Fruit fly (Drosophila melanogaster) whole organism, embryonic: ENCODE measurements around the gene CG32708.

Experiments
- Antp ChIP-seq: fragments of 200-800 bp; sonication (Bioruptor generic); optimal IDR thresholded peaks from 3 replicates; lab custom pipeline; 2016; ENCODE audit warnings: missing biosample characterization, missing genetic modification characterization
- CG10959 ChIP-seq: fragments of 200-800 bp; sonication (Bioruptor generic); IDR thresholded peaks from 2 replicates; pipeline ENCODE4 v1.3.6; 2022; ENCODE audit warnings: missing biosample characterization, missing genetic modification characterization
- CG11247 ChIP-seq: fragments of 200-800 bp; sonication (Bioruptor generic); IDR thresholded peaks from 2 replicates; pipeline ENCODE4 v1.3.6; 2022; ENCODE audit warnings: missing biosample characterization, missing genetic modification characterization
- CG11695 ChIP-seq: fragments of 200-800 bp; sonication (Bioruptor generic); IDR thresholded peaks from 3 replicates; pipeline ENCODE4 v1.3.6; 2022; ENCODE audit warnings: missing biosample characterization, missing genetic modification characterization
- CG12769 ChIP-seq: fragments of 200-800 bp; sonication (Bioruptor generic); optimal IDR thresholded peaks from 2 replicates; lab custom pipeline; 2019; ENCODE audit warnings: missing biosample characterization, mild to moderate bottlenecking, missing genetic modification characterization, moderate library complexity
- CG15011 ChIP-seq: fragments of 200-800 bp; sonication (Bioruptor generic); optimal IDR thresholded peaks from 3 replicates; lab custom pipeline; 2018; ENCODE audit warnings: missing biosample characterization, mild to moderate bottlenecking, missing genetic modification characterization
- CG1603 ChIP-seq: fragments of 200-800 bp; sonication (Bioruptor generic); optimal IDR thresholded peaks from 2 replicates; lab custom pipeline; 2019; ENCODE audit warnings: missing biosample characterization, mild to moderate bottlenecking, missing genetic modification characterization, moderate library complexity
- CG16813 ChIP-seq: fragments of 200-800 bp; sonication (Bioruptor generic); IDR thresholded peaks from 3 replicates; pipeline ENCODE4 v1.3.6; 2022; ENCODE audit warnings: missing biosample characterization, missing genetic modification characterization; ENCODE audit not compliant: partially characterized antibody
- CG2678 ChIP-seq: fragments of 200-800 bp; sonication (Bioruptor generic); optimal IDR thresholded peaks from 3 replicates; lab custom pipeline; 2019; ENCODE audit warnings: missing biosample characterization, mild to moderate bottlenecking, missing genetic modification characterization, moderate library complexity
- CG30020 ChIP-seq: fragments of 200-800 bp; optimal IDR thresholded peaks from 2 replicates; lab custom pipeline; 2019; ENCODE audit warnings: missing biosample characterization, mild to moderate bottlenecking, missing genetic modification characterization, moderate library complexity
- CG3065 ChIP-seq: fragments of 200-800 bp; sonication (Bioruptor generic); optimal IDR thresholded peaks from 2 replicates; lab custom pipeline; 2016; ENCODE audit warnings: missing biosample characterization, missing genetic modification characterization
- CG33213 ChIP-seq: fragments of 200-800 bp; sonication (Bioruptor generic); optimal IDR thresholded peaks from 3 replicates; lab custom pipeline; 2016; ENCODE audit warnings: missing biosample characterization, missing genetic modification characterization
- CG4360 ChIP-seq: fragments of 200-800 bp; sonication (Bioruptor generic); IDR thresholded peaks from 2 replicates; pipeline ENCODE4 v1.3.6; 2022; ENCODE audit warnings: missing biosample characterization, missing genetic modification characterization
- CG43689 ChIP-seq: fragments of 200-800 bp; sonication (Bioruptor generic); IDR thresholded peaks from 2 replicates; pipeline ENCODE4 v1.3.6; 2022; ENCODE audit warnings: missing biosample characterization, missing genetic modification characterization
- CG4730 ChIP-seq: fragments of 200-800 bp; sonication (Bioruptor generic); IDR thresholded peaks from 2 replicates; pipeline ENCODE4 v1.3.6; 2022; ENCODE audit warnings: missing biosample characterization, missing genetic modification characterization
- CG4820 ChIP-seq: fragments of 200-800 bp; sonication (Bioruptor generic); optimal IDR thresholded peaks from 3 replicates; lab custom pipeline; 2016; ENCODE audit warnings: missing biosample characterization, missing genetic modification characterization
- CG7745 ChIP-seq: fragments of 200-800 bp; sonication (Bioruptor generic); optimal IDR thresholded peaks from 2 replicates; lab custom pipeline; 2018; ENCODE audit warnings: missing biosample characterization, mild to moderate bottlenecking, missing genetic modification characterization, moderate library complexity
- CG7786 ChIP-seq: fragments of 200-800 bp; sonication (Bioruptor generic); optimal IDR thresholded peaks from 2 replicates; lab custom pipeline; 2016; ENCODE audit warnings: missing biosample characterization, missing genetic modification characterization
- CG8290 ChIP-seq, 3 experiments: fragments of 200-800 bp; sonication (Bioruptor generic); optimal IDR thresholded peaks; 2 replicates each; lab custom pipeline; 2016 to 2019; ENCODE audit warnings: missing biosample characterization in 3 of 3, missing genetic modification characterization in 3 of 3, mild to moderate bottlenecking in 2 of 3, moderate library complexity in 1 of 3
- CG8765 ChIP-seq: fragments of 200-800 bp; sonication (Bioruptor generic); IDR thresholded peaks from 2 replicates; pipeline ENCODE4 v1.3.6; 2022; ENCODE audit warnings: missing biosample characterization, missing genetic modification characterization
- CG9437 ChIP-seq: fragments of 200-800 bp; sonication (Bioruptor generic); optimal IDR thresholded peaks from 2 replicates; lab custom pipeline; 2018; ENCODE audit warnings: missing biosample characterization, mild to moderate bottlenecking, missing genetic modification characterization
- CG9876 ChIP-seq: fragments of 200-800 bp; sonication (Bioruptor generic); optimal IDR thresholded peaks from 2 replicates; lab custom pipeline; 2016; ENCODE audit warnings: missing biosample characterization, missing genetic modification characterization
- Deaf1 ChIP-seq: fragments of 200-800 bp; optimal IDR thresholded peaks from 3 replicates; lab custom pipeline; 2019; ENCODE audit warnings: missing biosample characterization, mild to moderate bottlenecking, missing genetic modification characterization, moderate library complexity
- Dip3 ChIP-seq: fragments of 200-800 bp; sonication (Bioruptor generic); optimal IDR thresholded peaks from 3 replicates; lab custom pipeline; 2016; ENCODE audit warnings: missing biosample characterization, missing genetic modification characterization
- Gsc ChIP-seq: fragments of 200-800 bp; sonication (Bioruptor generic); IDR thresholded peaks from 2 replicates; pipeline ENCODE4 v1.3.6; 2022; ENCODE audit warnings: missing biosample characterization, missing genetic modification characterization
- HLH3B ChIP-seq: fragments of 200-800 bp; sonication (Bioruptor generic); IDR thresholded peaks from 2 replicates; pipeline ENCODE4 v1.3.6; 2022; ENCODE audit warnings: missing biosample characterization, missing genetic modification characterization
- HLH54F ChIP-seq: fragments of 200-800 bp; sonication (Bioruptor generic); optimal IDR thresholded peaks from 3 replicates; lab custom pipeline; 2016; ENCODE audit warnings: missing biosample characterization, missing genetic modification characterization
- Hmx ChIP-seq: fragments of 200-800 bp; sonication (Bioruptor generic); optimal IDR thresholded peaks from 2 replicates; lab custom pipeline; 2016; ENCODE audit warnings: missing biosample characterization, missing genetic modification characterization
- Meics ChIP-seq: fragments of 200-800 bp; sonication (Bioruptor generic); optimal IDR thresholded peaks from 2 replicates; lab custom pipeline; 2017; ENCODE audit warnings: missing biosample characterization, mild to moderate bottlenecking, missing genetic modification characterization
- Neu2 ChIP-seq: fragments of 200-800 bp; sonication (Bioruptor generic); optimal IDR thresholded peaks from 3 replicates; lab custom pipeline; 2016; ENCODE audit warnings: missing biosample characterization, missing genetic modification characterization, borderline replicate concordance
- cad ChIP-seq: fragments of >200 bp; optimal IDR thresholded peaks from 2 replicates; lab custom pipeline; 2017; ENCODE audit warnings: missing biosample characterization, missing genetic modification characterization
- dati ChIP-seq: fragments of 200-800 bp; sonication (Bioruptor generic); IDR thresholded peaks from 2 replicates; pipeline ENCODE4 v1.3.6; 2022; ENCODE audit warnings: missing biosample characterization, missing genetic modification characterization
- fu2 ChIP-seq: fragments of 200-800 bp; sonication (Bioruptor generic); optimal IDR thresholded peaks from 2 replicates; lab custom pipeline; 2016; ENCODE audit warnings: missing biosample characterization, missing genetic modification characterization
- gfzf ChIP-seq: fragments of 200-800 bp; sonication (Bioruptor generic); optimal IDR thresholded peaks from 2 replicates; lab custom pipeline; 2016; ENCODE audit warnings: missing biosample characterization, mild to moderate bottlenecking, missing genetic modification characterization, moderate library complexity
- hb ChIP-seq: fragments of 200-800 bp; sonication (Bioruptor generic); IDR thresholded peaks from 3 replicates; pipeline ENCODE4 v1.3.6; 2022; ENCODE audit warnings: missing biosample characterization, missing genetic modification characterization; ENCODE audit not compliant: partially characterized antibody
- jing ChIP-seq: fragments of 200-800 bp; sonication (Bioruptor generic); optimal IDR thresholded peaks from 2 replicates; lab custom pipeline; 2018; ENCODE audit warnings: missing biosample characterization, mild to moderate bottlenecking, missing genetic modification characterization
- kni ChIP-seq: fragments of 200-800 bp; sonication (Bioruptor generic); optimal IDR thresholded peaks from 3 replicates; lab custom pipeline; 2017; ENCODE audit warnings: mild to moderate bottlenecking, missing biosample characterization, missing genetic modification reagents, missing genetic modification characterization
- lbe ChIP-seq: fragments of 200-800 bp; sonication (Bioruptor generic); optimal IDR thresholded peaks from 2 replicates; lab custom pipeline; 2016; ENCODE audit warnings: missing biosample characterization, mild to moderate bottlenecking, missing genetic modification characterization
- mam ChIP-seq: fragments of 200-800 bp; sonication (Bioruptor generic); optimal IDR thresholded peaks from 3 replicates; lab custom pipeline; 2016; ENCODE audit warnings: missing biosample characterization, missing genetic modification characterization
- nom ChIP-seq: fragments of 200-800 bp; sonication (Bioruptor generic); optimal IDR thresholded peaks from 2 replicates; lab custom pipeline; 2017; ENCODE audit warnings: missing biosample characterization, missing genetic modification characterization, mild to moderate bottlenecking, moderate library complexity, missing genetic modification reagents
- pb ChIP-seq: fragments of 200-800 bp; sonication (Bioruptor generic); optimal IDR thresholded peaks from 3 replicates; lab custom pipeline; 2016; ENCODE audit warnings: missing biosample characterization, missing genetic modification characterization
- peb ChIP-seq: fragments of 200-800 bp; sonication (Bioruptor generic); IDR thresholded peaks from 2 replicates; pipeline ENCODE4 v1.3.6; 2022; ENCODE audit warnings: missing biosample characterization, missing genetic modification characterization
- ro ChIP-seq: fragments of 200-800 bp; sonication (Bioruptor generic); IDR thresholded peaks from 2 replicates; pipeline ENCODE4 v1.3.6; 2022; ENCODE audit warnings: missing biosample characterization, missing genetic modification characterization
- sens-2 ChIP-seq: fragments of 200-800 bp; sonication (Bioruptor generic); IDR thresholded peaks from 2 replicates; pipeline ENCODE4 v1.3.6; 2022; ENCODE audit warnings: missing biosample characterization, missing genetic modification characterization
- seq ChIP-seq: fragments of 200-800 bp; sonication (Bioruptor generic); IDR thresholded peaks from 2 replicates; pipeline ENCODE4 v1.3.6; 2022; ENCODE audit warnings: missing biosample characterization, missing genetic modification characterization
- sim ChIP-seq: fragments of 200-800 bp; sonication (Bioruptor generic); IDR thresholded peaks from 2 replicates; pipeline ENCODE4 v1.3.6; 2022; ENCODE audit warnings: missing biosample characterization, missing genetic modification characterization
- so ChIP-seq: fragments of 200-800 bp; sonication (Bioruptor generic); IDR thresholded peaks from 3 replicates; pipeline ENCODE4 v1.3.6; 2022; ENCODE audit warnings: missing biosample characterization, missing genetic modification characterization
- sr ChIP-seq: fragments of 200-800 bp; sonication (Bioruptor generic); IDR thresholded peaks from 3 replicates; pipeline ENCODE4 v1.3.6; 2022; ENCODE audit warnings: missing biosample characterization, missing genetic modification characterization
- tgo ChIP-seq: fragments of 200-800 bp; sonication (Bioruptor generic); IDR thresholded peaks from 3 replicates; pipeline ENCODE4 v1.3.6; 2022; ENCODE audit warnings: missing biosample characterization, missing genetic modification characterization
- wek ChIP-seq: fragments of 200-800 bp; sonication (Bioruptor generic); optimal IDR thresholded peaks from 3 replicates; lab custom pipeline; 2018; ENCODE audit warnings: missing biosample characterization, mild to moderate bottlenecking, missing genetic modification characterization, moderate library complexity
- zfh2 ChIP-seq: fragments of 200-800 bp; sonication (Bioruptor generic); optimal IDR thresholded peaks from 2 replicates; lab custom pipeline; 2016; ENCODE audit warnings: missing biosample characterization, missing genetic modification characterization

CG32708 gene

DNA sequence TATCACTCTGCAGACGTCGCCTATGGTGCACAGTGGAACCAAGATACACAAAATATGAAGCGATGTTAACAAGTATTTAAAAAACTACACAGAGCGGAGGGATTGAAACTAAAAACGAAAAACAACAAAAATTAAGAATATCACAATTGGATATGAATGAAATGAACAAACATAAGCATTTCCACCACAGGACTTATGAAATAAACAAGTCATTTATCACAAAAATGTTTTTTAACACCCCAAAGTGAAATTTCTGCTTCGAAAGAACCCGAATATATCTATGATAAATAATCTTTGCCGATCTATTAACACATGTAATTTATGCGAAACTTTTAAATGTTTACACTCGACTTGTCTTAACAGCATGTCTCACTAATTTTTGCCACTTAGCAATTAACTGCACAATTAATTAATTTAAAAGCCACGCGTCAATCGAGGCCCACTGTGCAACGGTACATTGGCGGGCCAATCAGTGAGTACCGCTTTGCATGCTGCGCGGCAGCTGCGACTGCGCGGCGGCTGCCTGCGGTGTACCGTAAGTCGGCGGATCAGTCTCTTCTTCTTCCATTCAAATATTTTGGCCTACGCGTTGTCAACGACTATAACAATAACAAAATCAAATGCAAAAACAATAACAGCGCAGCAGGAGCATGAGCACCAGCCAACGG lies 43.8 kb upstream of the CG32708 start (continued):
- TF ChIP-seq CG16813 (GFP tag; lab: Robert Waterston, UW) (no peak), CG15011 (no peak), hb (GFP tag; lab: Robert Waterston, UW) (no peak), cad (GFP tag; lab: Kevin White, UChicago) (no peak), CG30020 (no peak), sens-2 (no peak), gfzf (GFP tag; lab: Kevin White, UChicago) (no peak), Dip3 (no peak), nom (GFP tag; lab: Kevin White, UChicago) (no peak), dati (GFP tag; lab: Robert Waterston, UW) (no peak), CG10959 (GFP tag; lab: Robert Waterston, UW) (no peak), ro (GFP tag; lab: Robert Waterston, UW) (no peak), CG9876 (GFP tag; lab: Kevin White, UChicago) (no peak), Hmx (GFP tag; lab: Kevin White, UChicago) (no peak), CG8765 (GFP tag; lab: Robert Waterston, UW) (no peak), HLH3B (GFP tag; lab: Robert Waterston, UW) (0 out of 2 replicates have a peak, but pooled peaks have one; percentile 44), lbe (GFP tag; lab: Kevin White, UChicago) (no peak), CG7745 (tag; lab: Kevin White, UChicago) (no peak), mam (peak; percentile 2), peb (GFP tag; lab: Robert Waterston, UW) (0 out of 2 replicates have a peak, but pooled peaks have one; percentile 23), CG4730 (GFP tag; lab: Robert Waterston, UW) (no peak), Deaf1 (tag; lab: Kevin White, UChicago) (no peak), CG9437 (peak; percentile 67), HLH54F (GFP tag; lab: Kevin White, UChicago) (no peak), seq (GFP tag; lab: Robert Waterston, UW) (no peak), wek (no peak), CG8290 (GFP tag; optimal IDR thresholded peaks at IDR 0.05; lab: Kevin White, UChicago) (no peak), CG8290 (tag; optimal IDR thresholded peaks at IDR 0.05; lab: Kevin White, UChicago) (peak in 1 of 2 experiments; percentile 2), CG4360 (GFP tag; lab: Robert Waterston, UW) (no peak), so (GFP tag; lab: Robert Waterston, UW) (peak; percentile 57; the same call in 2 of the 3 replicates), zfh2 (GFP tag; lab: Kevin White, UChicago) (no peak), Gsc (GFP tag; lab: Robert Waterston, UW) (no peak), CG1603 (tag; lab: Kevin White, UChicago) (peak; percentile 20), sim (GFP tag; lab: Robert Waterston, UW) (no peak), Antp (GFP tag; lab: Kevin White, UChicago) (peak; percentile 42), CG43689 (GFP tag; lab: Robert Waterston, UW) (no peak), CG33213 (no peak), CG11247 (GFP tag; lab: Robert Waterston, UW) (peak; percentile 23; the same call in 1 of the 2 replicates), Neu2 (GFP tag; lab: Kevin White, UChicago) (no peak), sr (GFP tag; lab: Robert Waterston, UW) (no peak; the same call in 2 of the 3 replicates), CG7786 (GFP tag; lab: Kevin White, UChicago) (no peak), kni (GFP tag; lab: Kevin White, UChicago) (no peak), CG12769 (no peak), CG2678 (tag; lab: Kevin White, UChicago) (peak; percentile 62), jing (peak; percentile 9), CG4820 (GFP tag; lab: Kevin White, UChicago) (peak; percentile 50), pb (GFP tag; lab: Kevin White, UChicago) (peak; percentile 18), fu2 (GFP tag; lab: Kevin White, UChicago) (no peak), CG11695 (GFP tag; lab: Robert Waterston, UW) (peak; percentile 57; the same call in 2 of the 3 replicates), Meics (GFP tag; lab: Kevin White, UChicago) (peak; percentile 4), CG3065 (no peak), tgo (GFP tag; lab: Robert Waterston, UW) (peak; percentile 58)
